Worm (Caenorhabditis elegans): Measurements from ENCODE around the gene ubc-7.

DNA sequence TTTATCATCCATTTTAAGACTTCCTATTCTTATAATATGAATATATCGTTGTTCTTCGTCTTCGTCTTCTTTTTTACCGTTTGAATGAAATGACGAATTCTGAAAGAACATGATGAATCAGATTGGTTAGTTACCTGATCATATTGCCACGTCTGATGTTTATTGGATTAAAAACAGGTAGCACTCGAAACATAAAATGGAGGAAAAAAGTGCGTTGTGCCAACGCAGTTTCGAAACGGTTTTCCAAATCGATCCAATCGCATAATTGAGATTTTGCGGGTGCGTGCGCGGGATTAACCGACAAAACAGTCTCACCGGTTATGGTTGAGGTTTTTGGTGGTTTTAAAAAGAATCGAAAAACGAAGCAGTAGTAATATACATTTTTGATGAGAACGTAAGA is 35.4 kb downstream of the ubc-7 start, which contains the start of gene rom-2:
- TF ChIP-seq aly-1 (tag; optimal IDR thresholded peaks at IDR 0.05) (no peak), ceh-13 (GFP tag; optimal IDR thresholded peaks at IDR 0.05) (no peak), pes-1 (GFP tag; IDR thresholded peaks at IDR 0.05) (no peak), F13C5.2 (tag; optimal IDR thresholded peaks at IDR 0.05) (no peak), ama-1 (optimal IDR thresholded peaks at IDR 0.05) (no peak)

Measured in whole organism, early embryonic.